Worm (Caenorhabditis elegans): ENCODE measurements around the gene ins-16.

- TF ChIP-seq nhr-85 (tag) (no peak), skn-1 (tag; optimal IDR thresholded peaks at IDR 0.05) (no peak), elt-2 (tag; optimal IDR thresholded peaks at IDR 0.05) (no peak), ceh-63 (GFP tag; optimal IDR thresholded peaks at IDR 0.05) (no peak), ztf-11 (tag; optimal IDR thresholded peaks at IDR 0.05) (no peak), nhr-47 (tag; optimal IDR thresholded peaks at IDR 0.05) (no peak), hlh-4 (tag; optimal IDR thresholded peaks at IDR 0.05) (no peak), egl-27 (tag; optimal IDR thresholded peaks at IDR 0.05) (no peak), ztf-4 (tag; optimal IDR thresholded peaks at IDR 0.05) (no peak)
Measured at ce11 chrIII:2101310-2101709, 40.6 kb upstream of the ins-16 start.

Data from whole organism, L1 larva.